Fruit fly (Drosophila melanogaster) ovary, adult (tissue): ENCODE measurements around the gene CG14013.
A peak's percentile ranks its signal among the peaks of the same experiment; 100 is the strongest.

ENCODE experiments used
- CG17801 ChIP-seq: fragments of 200-800 bp; optimal IDR thresholded peaks from 2 replicates; lab custom pipeline; 2019; ENCODE audit warnings: missing biosample characterization, mild to moderate bottlenecking, missing genetic modification characterization, moderate library complexity; ENCODE audit not compliant: partially characterized antibody

Gene CG14013

dm6 chr2L:5541935-5542685 lies 11.5 kb downstream of the CG14013 start, which contains the start of the genes Hel25E and Lam:
TSS of gene Hel25E (minus strand) at chr2L:5542314.
TSS of gene Lam (plus strand) at chr2L:5542480.
- TF ChIP-seq CG17801 (GFP tag; lab: Kevin White, UChicago), result no peak

- TF ChIP-seq CG17801 (GFP tag; lab: Kevin White, UChicago), result no peak
Measured at dm6 chr2L:5539034-5539433, 14.6 kb downstream of the CG14013 start, which contains the start of gene CG14015. TSS of gene CG14015 (minus strand) at chr2L:5539196.

dm6 chr2L:5537063-5537462 lies 16.6 kb downstream of the CG14013 start:
- no peak for TF ChIP-seq CG17801 (GFP tag; lab: Kevin White, UChicago)

- TF ChIP-seq CG17801 (GFP tag; lab: Kevin White, UChicago), result no peak
Measured at dm6 chr2L:5536658-5537057, 17.0 kb downstream of the CG14013 start, which contains the start of gene tomb. TSS of gene tomb (minus strand) at chr2L:5536758.

- no peak for TF ChIP-seq CG17801 (GFP tag; lab: Kevin White, UChicago)
Measured at dm6 chr2L:5532061-5532460, 21.6 kb downstream of the CG14013 start, which contains the start of gene Coq6. TSS of gene Coq6 (minus strand) at chr2L:5532223.

dm6 chr2L:5527861-5528260 lies 25.8 kb downstream of the CG14013 start, which contains the start of gene CG31915:
TSS of gene CG31915 (plus strand) at chr2L:5528123.
- no peak for TF ChIP-seq CG17801 (GFP tag; lab: Kevin White, UChicago)

- no peak for TF ChIP-seq CG17801 (GFP tag; lab: Kevin White, UChicago)
Measured at dm6 chr2L:5526738-5527137, 26.9 kb downstream of the CG14013 start, which contains the start of gene Cox11. TSS of gene Cox11 (plus strand) at chr2L:5526957.

dm6 chr2L:5525723-5526122 lies 27.9 kb downstream of the CG14013 start, which contains the start of gene Cap-D3:
TSS of gene Cap-D3 (plus strand) at chr2L:5525905.
- TF ChIP-seq CG17801 (GFP tag; lab: Kevin White, UChicago), result no peak

dm6 chr2L:5523848-5524473 lies 29.7 kb downstream of the CG14013 start, which contains the start of the genes Vps52 and Elp4:
TSS of gene Vps52 (minus strand) at chr2L:5523898.
TSS of gene Elp4 (plus strand) at chr2L:5524139.
- TF ChIP-seq CG17801 (GFP tag; lab: Kevin White, UChicago), result peak; percentile 51

dm6 chr2L:5520757-5521156 lies 32.9 kb downstream of the CG14013 start:
- TF ChIP-seq CG17801 (GFP tag; lab: Kevin White, UChicago), result no peak

dm6 chr2L:5519846-5520384 lies 33.7 kb downstream of the CG14013 start, which contains the start of the genes CG7382 and cl:
TSS of gene CG7382 (minus strand) at chr2L:5519896.
TSS of gene cl (plus strand) at chr2L:5520135.
- no peak for TF ChIP-seq CG17801 (GFP tag; lab: Kevin White, UChicago)

dm6 chr2L:5517393-5517792 lies 36.3 kb downstream of the CG14013 start, which contains the start of gene CG14020:
TSS of gene CG14020 (plus strand) at chr2L:5517737.
- no peak for TF ChIP-seq CG17801 (GFP tag; lab: Kevin White, UChicago)

dm6 chr2L:5514946-5515345 lies 38.7 kb downstream of the CG14013 start:
- TF ChIP-seq CG17801 (GFP tag; lab: Kevin White, UChicago), result no peak

- TF ChIP-seq CG17801 (GFP tag; lab: Kevin White, UChicago), result no peak
Measured at dm6 chr2L:5507823-5508438, 45.7 kb downstream of the CG14013 start.
